Worm (Caenorhabditis elegans) whole organism, late embryonic: ENCODE data around the gene ZK822.1.

Source experiments
- F13H6.1 ChIP-seq: sonication (generic microtip); optimal IDR thresholded peaks from 2 replicates; lab custom pipeline; 2016; ENCODE audit warnings: missing genetic modification characterization, missing compliant biosample characterization
- K02D7.2 ChIP-seq: sonication (generic microtip); optimal IDR thresholded peaks from 2 replicates; lab custom pipeline; 2017; ENCODE audit warnings: mild to moderate bottlenecking, missing genetic modification characterization, missing compliant biosample characterization
- ama-1 ChIP-seq: fragments of 150-350 bp; optimal IDR thresholded peaks from 2 replicates; lab custom pipeline; 2014
- ceh-18 ChIP-seq: sonication (generic microtip); optimal IDR thresholded peaks from 2 replicates; lab custom pipeline; 2016; ENCODE audit warnings: missing genetic modification characterization, missing compliant biosample characterization
- ceh-2 ChIP-seq: sonication (generic microtip); optimal IDR thresholded peaks from 2 replicates; lab custom pipeline; 2016; ENCODE audit warnings: missing genotype, missing genetic modification characterization, missing compliant biosample characterization
- ceh-22 ChIP-seq: sonication (generic microtip); optimal IDR thresholded peaks from 2 replicates; lab custom pipeline; 2017; ENCODE audit warnings: missing biosample characterization, missing genetic modification characterization
- ceh-31 ChIP-seq: sonication (generic microtip); optimal IDR thresholded peaks from 2 replicates; lab custom pipeline; 2016; ENCODE audit warnings: missing genetic modification characterization, missing compliant biosample characterization
- ceh-48 ChIP-seq: sonication (generic microtip); optimal IDR thresholded peaks from 2 replicates; lab custom pipeline; 2016; ENCODE audit warnings: missing genetic modification characterization, inconsistent platforms, missing compliant biosample characterization
- ceh-9 ChIP-seq: sonication (generic microtip); optimal IDR thresholded peaks from 2 replicates; lab custom pipeline; 2016; ENCODE audit warnings: mild to moderate bottlenecking, missing genetic modification characterization, inconsistent platforms, missing compliant biosample characterization
- dmd-4 ChIP-seq: sonication (generic microtip); optimal IDR thresholded peaks from 2 replicates; lab custom pipeline; 2016; ENCODE audit warnings: borderline replicate concordance, missing genetic modification characterization, missing compliant biosample characterization
- elt-4 ChIP-seq: sonication (generic microtip); optimal IDR thresholded peaks from 2 replicates; lab custom pipeline; 2016; ENCODE audit warnings: missing genetic modification characterization, missing compliant biosample characterization
- eyg-1 ChIP-seq: sonication (generic microtip); optimal IDR thresholded peaks from 2 replicates; lab custom pipeline; 2016; ENCODE audit warnings: missing genotype, missing genetic modification characterization, missing compliant biosample characterization
- fax-1 ChIP-seq: sonication (generic microtip); optimal IDR thresholded peaks from 2 replicates; lab custom pipeline; 2016; ENCODE audit warnings: missing genotype, missing genetic modification characterization, missing compliant biosample characterization
- fkh-6 ChIP-seq: sonication (generic microtip); optimal IDR thresholded peaks from 2 replicates; lab custom pipeline; 2016; ENCODE audit warnings: missing genetic modification characterization, missing compliant biosample characterization
- hlh-13 ChIP-seq: fragments of 200-800 bp; sonication (Bioruptor generic); optimal IDR thresholded peaks from 2 replicates; lab custom pipeline; 2018; ENCODE audit warnings: mild to moderate bottlenecking, missing genetic modification characterization, missing compliant biosample characterization
- hlh-15 ChIP-seq: sonication (generic microtip); optimal IDR thresholded peaks from 2 replicates; lab custom pipeline; 2016; ENCODE audit warnings: missing genetic modification characterization, missing compliant biosample characterization
- hlh-6 ChIP-seq: sonication (generic microtip); optimal IDR thresholded peaks from 2 replicates; lab custom pipeline; 2016; ENCODE audit warnings: missing genotype, missing genetic modification characterization, missing compliant biosample characterization
- lin-11 ChIP-seq: fragments of 200-800 bp; sonication (Bioruptor generic); optimal IDR thresholded peaks from 2 replicates; lab custom pipeline; 2018; ENCODE audit warnings: mild to moderate bottlenecking, missing genetic modification characterization, missing compliant biosample characterization
- nfya-1 ChIP-seq: sonication (generic microtip); optimal IDR thresholded peaks from 2 replicates; lab custom pipeline; 2017; ENCODE audit warnings: missing genetic modification characterization, mild to moderate bottlenecking, missing compliant biosample characterization, antibody characterized with exemption, moderate library complexity
- npax-4 ChIP-seq: sonication (generic microtip); optimal IDR thresholded peaks from 2 replicates; lab custom pipeline; 2016; ENCODE audit warnings: missing genetic modification characterization, missing compliant biosample characterization
- odd-2 ChIP-seq: sonication (generic microtip); optimal IDR thresholded peaks from 2 replicates; lab custom pipeline; 2017; ENCODE audit warnings: antibody characterized with exemption, mild to moderate bottlenecking, missing genetic modification characterization, missing compliant biosample characterization
- pag-3 ChIP-seq: sonication (generic microtip); optimal IDR thresholded peaks from 2 replicates; lab custom pipeline; 2016; ENCODE audit warnings: missing compliant biosample characterization, missing genetic modification characterization, borderline replicate concordance
- pat-9 ChIP-seq: fragments of 200-800 bp; sonication (Bioruptor generic); optimal IDR thresholded peaks from 2 replicates; lab custom pipeline; 2018; ENCODE audit warnings: mild to moderate bottlenecking, missing genetic modification characterization, moderate library complexity, missing compliant biosample characterization
- pax-1 ChIP-seq: fragments of 150-350 bp; optimal IDR thresholded peaks from 2 replicates; lab custom pipeline; 2014; ENCODE audit warnings: missing biosample characterization, missing genetic modification characterization
- pha-2 ChIP-seq: sonication (generic microtip); optimal IDR thresholded peaks from 2 replicates; lab custom pipeline; 2017; ENCODE audit warnings: mild to moderate bottlenecking, missing genetic modification characterization, missing compliant biosample characterization
- pha-4 ChIP-seq: fragments of 150-350 bp; optimal IDR thresholded peaks from 2 replicates; lab custom pipeline; 2018; ENCODE audit warnings: missing biosample characterization, missing genetic modification reagents, missing genetic modification characterization
- pqm-1 ChIP-seq: sonication (generic microtip); optimal IDR thresholded peaks from 2 replicates; lab custom pipeline; 2016; ENCODE audit warnings: missing genetic modification characterization, missing compliant biosample characterization
- ref-2 ChIP-seq: sonication (generic microtip); optimal IDR thresholded peaks from 2 replicates; lab custom pipeline; 2016; ENCODE audit warnings: missing genetic modification characterization, missing compliant biosample characterization
- rnt-1 ChIP-seq: sonication (generic microtip); optimal IDR thresholded peaks from 2 replicates; lab custom pipeline; 2016; ENCODE audit warnings: missing genetic modification characterization, missing compliant biosample characterization
- sox-2 ChIP-seq: fragments of 200-800 bp; sonication (Bioruptor generic); IDR thresholded peaks from 2 replicates; pipeline ENCODE4 v1.3.6; 2022; ENCODE audit warnings: missing genetic modification reagents, missing genetic modification characterization, missing compliant biosample characterization
- sox-4 ChIP-seq: sonication (generic microtip); optimal IDR thresholded peaks from 2 replicates; lab custom pipeline; 2017; ENCODE audit warnings: mild to moderate bottlenecking, missing genetic modification characterization, inconsistent platforms, missing compliant biosample characterization
- tbx-2 ChIP-seq: sonication (generic microtip); optimal IDR thresholded peaks from 2 replicates; lab custom pipeline; 2016; ENCODE audit warnings: missing genetic modification characterization, missing compliant biosample characterization
- tbx-7 ChIP-seq: sonication (generic microtip); optimal IDR thresholded peaks from 2 replicates; lab custom pipeline; 2016; ENCODE audit warnings: missing genotype, missing genetic modification characterization, missing compliant biosample characterization
- unc-42 ChIP-seq: sonication (generic microtip); optimal IDR thresholded peaks from 2 replicates; lab custom pipeline; 2016; ENCODE audit warnings: missing genotype, missing genetic modification characterization, missing compliant biosample characterization
- unc-55 ChIP-seq: sonication (generic microtip); optimal IDR thresholded peaks from 2 replicates; lab custom pipeline; 2017; ENCODE audit warnings: missing biosample characterization, missing genetic modification reagents, missing genetic modification characterization

The ZK822.1 gene

ce11 chrIV:11955592-11955991 lies 33.7 kb upstream of the ZK822.1 start:
- TF ChIP-seq hlh-13 (no peak), pax-1 (tag; lab: Kevin White, UChicago) (no peak), K02D7.2 (tag; lab: Kevin White, UChicago) (no peak), sox-2 (no peak), ceh-9 (tag; lab: Kevin White, UChicago) (no peak), nfya-1 (tag; lab: Kevin White, UChicago) (no peak), sox-4 (tag; lab: Kevin White, UChicago) (no peak), npax-4 (tag; lab: Kevin White, UChicago) (no peak), pqm-1 (tag; lab: Kevin White, UChicago) (no peak), tbx-2 (tag; lab: Kevin White, UChicago) (no peak), eyg-1 (tag; lab: Kevin White, UChicago) (no peak), unc-42 (tag; lab: Kevin White, UChicago) (no peak), F13H6.1 (tag; lab: Kevin White, UChicago) (no peak), fax-1 (tag; lab: Kevin White, UChicago) (no peak), hlh-15 (tag; lab: Kevin White, UChicago) (no peak), odd-2 (tag; lab: Kevin White, UChicago) (no peak), pat-9 (no peak), tbx-7 (tag; lab: Kevin White, UChicago) (no peak), rnt-1 (tag; lab: Kevin White, UChicago) (no peak), dmd-4 (no peak)

DNA sequence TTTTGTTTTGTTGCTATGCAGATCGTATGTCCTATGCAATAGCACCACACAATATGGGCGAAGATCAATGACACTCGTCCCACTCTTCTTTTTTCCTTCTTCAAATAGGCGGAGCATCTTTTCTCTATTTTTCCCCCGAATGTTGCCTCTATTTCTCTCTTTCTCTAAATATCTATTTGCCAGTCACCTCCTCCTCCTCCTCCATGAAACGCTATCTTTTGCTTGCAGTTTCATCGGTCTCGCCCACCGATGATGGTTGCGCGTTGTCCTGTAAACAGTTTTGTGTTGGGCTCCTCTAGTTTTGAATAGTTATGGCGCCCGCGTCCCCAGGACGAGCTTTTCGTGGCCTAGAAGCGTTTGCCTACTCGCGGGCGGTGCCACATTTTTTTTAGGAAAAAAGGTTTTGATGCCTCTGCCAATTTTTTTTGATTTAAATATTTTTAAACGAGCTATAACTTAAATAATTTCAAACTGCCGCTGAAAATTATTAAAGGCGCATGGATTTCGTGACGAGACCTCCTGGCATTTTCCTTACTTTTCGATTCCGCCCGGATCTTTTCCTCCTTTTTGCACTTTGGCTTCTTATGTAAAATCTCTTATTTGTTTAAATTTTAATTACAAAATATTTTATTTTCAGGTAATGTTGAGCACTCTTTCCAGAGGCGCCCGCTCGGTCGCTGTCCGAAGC lies 30.8 kb upstream of the ZK822.1 start, which contains the start of gene gdh-1:
Gene gdh-1, plus strand, starts transcription at position 638 of the 688 bp plus-strand sequence.
- TF ChIP-seq ceh-18 (tag; lab: Kevin White, UChicago) (peak; percentile 10), tbx-7 (tag; lab: Kevin White, UChicago) (no peak)

ce11 chrIV:11950270-11950669 lies 28.3 kb upstream of the ZK822.1 start, which contains the start of gene tbx-36:
Gene tbx-36, plus strand, starts transcription at chrIV:11950570.
- TF ChIP-seq tbx-2 (tag; lab: Kevin White, UChicago) (no peak), pha-2 (no peak), unc-55 (no peak), tbx-7 (tag; lab: Kevin White, UChicago) (no peak), ceh-2 (tag; lab: Kevin White, UChicago) (no peak), ama-1 (lab: Kevin White, UChicago) (no peak), ceh-48 (tag; lab: Kevin White, UChicago) (no peak), hlh-13 (no peak), pha-4 (tag; lab: Kevin White, UChicago) (no peak), fkh-6 (tag; lab: Kevin White, UChicago) (no peak), hlh-6 (tag; lab: Kevin White, UChicago) (no peak), pax-1 (tag; lab: Kevin White, UChicago) (no peak), elt-4 (tag; lab: Kevin White, UChicago) (no peak), sox-4 (tag; lab: Kevin White, UChicago) (no peak), ceh-22 (tag; lab: Kevin White, UChicago) (no peak)

DNA sequence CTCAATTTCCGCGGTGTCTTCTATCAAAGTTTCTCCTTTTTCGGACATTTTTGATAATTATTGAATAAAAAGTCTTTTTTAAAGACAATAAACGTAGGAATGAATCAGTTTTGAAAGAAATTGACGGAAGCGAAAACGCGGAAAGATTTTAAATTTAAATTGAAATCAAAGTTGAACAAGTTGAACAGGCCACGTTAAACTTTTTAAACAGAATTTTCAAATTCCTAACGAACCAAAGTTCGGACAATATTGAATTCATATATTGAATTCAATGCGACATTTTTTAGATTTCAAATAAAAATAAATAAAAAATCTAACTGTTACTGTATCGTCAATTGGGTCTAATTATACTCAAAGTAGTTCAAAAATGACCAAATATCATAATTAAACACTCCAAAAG lies 27.8 kb upstream of the ZK822.1 start, which contains the start of gene hdl-1:
Gene hdl-1, minus strand, starts transcription at position 101 of the 400 bp plus-strand sequence.
- no peak for TF ChIP-seq npax-4 (tag; lab: Kevin White, UChicago)
- TF ChIP-seq pag-3 (tag; lab: Kevin White, UChicago), result no peak
- TF ChIP-seq lin-11 (tag; lab: Kevin White, UChicago), result no peak
- TF ChIP-seq ceh-9 (tag; lab: Kevin White, UChicago), result no peak
- no peak for TF ChIP-seq fkh-6 (tag; lab: Kevin White, UChicago)
- TF ChIP-seq ceh-31 (tag; lab: Kevin White, UChicago), result no peak
- no peak for TF ChIP-seq ref-2 (tag; lab: Kevin White, UChicago)
